Worm (Caenorhabditis elegans): ENCODE data around the gene cutl-15.
A peak's percentile ranks its signal among the peaks of the same experiment; 100 is the strongest.

cutl-15 gene

DNA sequence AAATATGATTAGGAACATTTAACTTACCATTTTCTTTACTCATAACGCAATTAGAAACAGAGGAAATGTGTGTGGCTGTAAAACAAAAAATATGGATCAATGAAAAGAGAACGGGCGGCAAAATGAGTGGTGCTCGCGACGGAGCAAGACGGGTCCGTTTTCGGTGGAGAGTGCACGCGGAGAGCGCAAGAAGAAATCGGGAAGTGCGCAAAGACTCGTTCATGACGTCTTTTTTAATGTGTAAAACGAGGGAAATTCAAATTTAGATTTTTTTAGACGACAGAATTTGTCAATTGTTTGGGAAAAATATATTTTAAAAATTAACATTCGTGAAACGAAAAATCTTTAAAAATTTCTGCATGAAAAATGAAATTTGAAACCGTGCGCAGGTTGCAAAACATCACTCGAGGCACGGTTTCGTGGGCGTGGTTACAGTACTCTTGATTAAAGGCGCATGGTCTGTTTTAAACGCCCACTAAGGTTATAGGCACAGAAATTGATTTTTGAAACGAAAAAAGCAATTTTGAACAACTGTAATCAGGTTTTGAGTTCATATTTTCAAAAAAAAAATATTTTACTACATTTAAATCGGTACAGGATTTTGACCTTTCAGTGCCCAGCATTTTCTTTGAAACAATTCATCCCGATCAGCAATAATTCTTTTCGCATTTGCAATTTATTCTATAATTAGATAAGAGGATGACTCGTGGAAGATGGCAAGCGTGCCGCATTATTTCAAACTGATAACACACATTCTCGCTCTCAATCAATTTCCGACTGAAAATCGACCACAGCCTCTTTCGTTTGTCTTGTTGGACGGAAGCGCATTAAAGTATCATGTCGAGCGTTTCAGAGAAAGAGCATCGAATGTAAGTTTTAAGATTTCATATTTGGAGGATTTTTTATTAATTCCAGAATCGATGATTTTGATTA is 22.0 kb upstream of the cutl-15 start, which contains the start of the genes szy-20 and C18E9.5:
Gene szy-20, minus strand, starts transcription at position 83 of the 933 bp plus-strand sequence.
Gene C18E9.5, plus strand, starts transcription at position 730 of the 933 bp plus-strand sequence.
- TF ChIP-seq lin-13 (GFP tag; optimal IDR thresholded peaks at IDR 0.05) (no peak), aha-1 (tag) (no peak), F37D6.2 (tag; optimal IDR thresholded peaks at IDR 0.05) (peak; percentile 65), nhr-11 (tag; optimal IDR thresholded peaks at IDR 0.05) (peak; percentile 41), nhr-102 (tag; optimal IDR thresholded peaks at IDR 0.05) (peak; percentile 47), saeg-2 (GFP tag; IDR thresholded peaks at IDR 0.05) (0 out of 2 replicates have a peak, but pooled peaks have one; percentile 34), nhr-77 (tag; optimal IDR thresholded peaks at IDR 0.05) (peak; percentile 43), spr-1 (tag; optimal IDR thresholded peaks at IDR 0.05) (no peak), sdz-12 (GFP tag; optimal IDR thresholded peaks at IDR 0.05) (no peak), spr-3 (GFP tag; optimal IDR thresholded peaks at IDR 0.05) (no peak), mdl-1 (tag; optimal IDR thresholded peaks at IDR 0.05) (peak in 1 of 2 experiments; percentile 57), Y105C5A.15 (GFP tag; IDR thresholded peaks at IDR 0.05) (no peak), T20F7.1 (GFP tag; optimal IDR thresholded peaks at IDR 0.05) (peak; percentile 87), unc-62 (GFP tag; optimal IDR thresholded peaks at IDR 0.05 in 1 of 2) (peak in 1 of 2 experiments; percentile 68), unc-62 (tag; optimal IDR thresholded peaks at IDR 0.05) (no peak), hif-1 (tag; optimal IDR thresholded peaks at IDR 0.05) (peak in 1 of 2 experiments; percentile 60), T26A8.4 (GFP tag; IDR thresholded peaks at IDR 0.05) (peak; percentile 61; the same call in 1 of the 2 replicates), dpl-1 (GFP tag; optimal IDR thresholded peaks at IDR 0.05) (peak; percentile 96), hmg-1.1 (GFP tag; IDR thresholded peaks at IDR 0.05) (peak; percentile 70), dmd-6 (GFP tag; IDR thresholded peaks at IDR 0.05) (peak; percentile 65), arid-1 (GFP tag; conservative IDR thresholded peaks at IDR 0.05) (peak; percentile 56; the same call in 1 of the 2 replicates), Y48G9A.11 (GFP tag; IDR thresholded peaks at IDR 0.05) (no peak), nhr-76 (tag; optimal IDR thresholded peaks at IDR 0.05) (no peak), dve-1 (tag; optimal IDR thresholded peaks at IDR 0.05; ENCODE audit: insufficient read depth) (peak; percentile 60), lin-1 (GFP tag; IDR thresholded peaks at IDR 0.05) (no peak), hlh-30 (tag; optimal IDR thresholded peaks at IDR 0.05; ENCODE audit: insufficient read depth) (peak; percentile 75), mes-2 (tag; optimal IDR thresholded peaks at IDR 0.05; ENCODE audit: poor library complexity, severe bottlenecking) (peak; percentile 75), rbr-2 (tag; optimal IDR thresholded peaks at IDR 0.05) (peak; percentile 84), madf-9 (GFP tag; conservative IDR thresholded peaks at IDR 0.05) (0 out of 2 replicates have a peak, but pooled peaks have one; percentile 14), set-16 (GFP tag; IDR thresholded peaks at IDR 0.05) (peak; percentile 40; the same call in 1 of the 2 replicates), lin-38 (GFP tag; IDR thresholded peaks at IDR 0.05) (peak; percentile 75), daf-16 (GFP tag; optimal IDR thresholded peaks at IDR 0.05) (peak in 1 of 2 experiments; percentile 58), daf-16 (tag; optimal IDR thresholded peaks at IDR 0.05) (peak; percentile 11), egl-43 (GFP tag; IDR thresholded peaks at IDR 0.05) (peak; percentile 68), F10B5.3 (tag; optimal IDR thresholded peaks at IDR 0.05) (no peak), duxl-1 (tag; optimal IDR thresholded peaks at IDR 0.05; ENCODE audit: poor library complexity) (no peak), nhr-42 (GFP tag; IDR thresholded peaks at IDR 0.05) (peak; percentile 52; the same call in 1 of the 2 replicates), nhr-48 (tag; optimal IDR thresholded peaks at IDR 0.05) (peak; percentile 14), vab-7 (GFP tag; IDR thresholded peaks at IDR 0.05) (0 out of 2 replicates have a peak, but pooled peaks have one; percentile 13), nhr-28 (tag; optimal IDR thresholded peaks at IDR 0.05) (peak; percentile 20), lir-3 (tag; optimal IDR thresholded peaks at IDR 0.05) (no peak), ctbp-1 (GFP tag; IDR thresholded peaks at IDR 0.05) (peak; percentile 52; the same call in 1 of the 2 replicates), F44E2.7 (GFP tag; IDR thresholded peaks at IDR 0.05) (no peak), nhr-111 (GFP tag; optimal IDR thresholded peaks at IDR 0.05) (no peak), ama-1 (optimal IDR thresholded peaks at IDR 0.05) (no peak), unc-130 (GFP tag; optimal IDR thresholded peaks at IDR 0.05) (peak; percentile 55), pqm-1 (tag; optimal IDR thresholded peaks at IDR 0.05) (peak; percentile 89), lin-15B (tag; optimal IDR thresholded peaks at IDR 0.05) (no peak)

Data from whole organism, L4 larva.